Worm (Caenorhabditis elegans): ENCODE results near the gene srx-93.

DNA sequence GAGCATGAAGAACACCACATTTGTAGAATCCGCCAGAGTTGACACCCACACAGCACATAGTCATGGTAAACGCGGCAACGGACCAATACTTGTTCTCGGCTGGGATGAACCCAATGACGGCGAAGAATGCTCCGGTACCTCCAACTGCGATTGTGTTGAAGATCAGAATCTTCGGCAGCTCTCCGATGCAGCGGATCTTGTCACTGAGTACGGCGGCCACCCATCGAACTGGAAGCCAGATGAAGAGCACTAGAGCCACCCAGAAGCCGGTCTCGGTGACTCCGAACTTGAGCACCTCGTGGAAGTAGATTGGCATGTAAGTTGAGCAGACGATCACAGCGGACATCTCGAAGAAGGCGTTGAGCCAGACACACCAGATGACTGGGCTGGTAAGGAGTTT is 7.5 kb downstream of the srx-93 start:
- TF ChIP-seq pros-1 (tag; optimal IDR thresholded peaks at IDR 0.05) (no peak), hlh-8 (tag; optimal IDR thresholded peaks at IDR 0.05) (no peak), ceh-2 (tag; optimal IDR thresholded peaks at IDR 0.05) (no peak), tbx-7 (tag; optimal IDR thresholded peaks at IDR 0.05) (no peak), nhr-11 (tag; optimal IDR thresholded peaks at IDR 0.05) (no peak), pqm-1 (tag; optimal IDR thresholded peaks at IDR 0.05) (no peak), ceh-22 (tag; optimal IDR thresholded peaks at IDR 0.05) (no peak), ama-1 (optimal IDR thresholded peaks at IDR 0.05) (no peak), pha-4 (tag; optimal IDR thresholded peaks at IDR 0.05) (no peak), ceh-14 (tag; optimal IDR thresholded peaks at IDR 0.05) (no peak), nfya-1 (tag; optimal IDR thresholded peaks at IDR 0.05) (no peak)

Measured in whole organism, late embryonic.